Fruit fly (Drosophila melanogaster) whole organism, wandering third instar larva: ENCODE results near the gene Lsp2.

Source experiments
- Abd-B ChIP-seq: fragments of >200 bp; optimal IDR thresholded peaks from 2 replicates; lab custom pipeline; 2017; ENCODE audit warnings: missing biosample characterization, missing genetic modification characterization
- CG32264 ChIP-seq: fragments of 200-800 bp; sonication (Bioruptor generic); optimal IDR thresholded peaks from 2 replicates; lab custom pipeline; 2016; ENCODE audit warnings: missing biosample characterization, missing genetic modification characterization
- CG9705 ChIP-seq: fragments of 200-800 bp; sonication (Bioruptor generic); optimal IDR thresholded peaks from 2 replicates; lab custom pipeline; 2018; ENCODE audit warnings: missing biosample characterization, mild to moderate bottlenecking, missing genetic modification characterization
- CrebA ChIP-seq: fragments of 200-800 bp; sonication (Bioruptor generic); optimal IDR thresholded peaks from 2 replicates; lab custom pipeline; 2016; ENCODE audit warnings: missing biosample characterization, mild to moderate bottlenecking, missing genetic modification characterization, borderline replicate concordance
- Dfd ChIP-seq: fragments of >200 bp; optimal IDR thresholded peaks from 2 replicates; lab custom pipeline; 2017; ENCODE audit warnings: missing biosample characterization, missing genetic modification characterization
- Dif ChIP-seq: fragments of 200-275, 200-300 bp; sonication (Bioruptor generic); optimal IDR thresholded peaks from 2 replicates; lab custom pipeline; 2018; ENCODE audit warnings: missing biosample characterization, missing genetic modification characterization; ENCODE audit not compliant: partially characterized antibody
- GATAd ChIP-seq: sonication (Bioruptor generic); optimal IDR thresholded peaks from 2 replicates; lab custom pipeline; 2016; ENCODE audit warnings: missing biosample characterization, missing genetic modification characterization
- HLH106 ChIP-seq: fragments of 200-800 bp; optimal IDR thresholded peaks from 3 replicates; lab custom pipeline; 2019; ENCODE audit warnings: missing biosample characterization, mild to moderate bottlenecking, missing genetic modification characterization, moderate library complexity
- Hnf4 ChIP-seq: fragments of 200-800 bp; sonication (Bioruptor generic); optimal IDR thresholded peaks from 2 replicates; lab custom pipeline; 2016; ENCODE audit warnings: missing biosample characterization, mild to moderate bottlenecking, missing genetic modification characterization
- Hr78 ChIP-seq: fragments of >200 bp; optimal IDR thresholded peaks from 2 replicates; lab custom pipeline; 2017; ENCODE audit warnings: missing biosample characterization, missing genetic modification characterization
- Hr83 ChIP-seq: fragments of 200-300 bp; sonication (Bioruptor generic); optimal IDR thresholded peaks from 2 replicates; lab custom pipeline; 2016; ENCODE audit warnings: missing biosample characterization, mild to moderate bottlenecking, missing genetic modification characterization, moderate library complexity; ENCODE audit not compliant: poor library complexity, severe bottlenecking
- Jra ChIP-seq: sonication (Bioruptor generic); optimal IDR thresholded peaks from 2 replicates; lab custom pipeline; 2016; ENCODE audit warnings: missing biosample characterization, missing genetic modification characterization
- Mio ChIP-seq: sonication (Bioruptor generic); optimal IDR thresholded peaks from 2 replicates; lab custom pipeline; 2016; ENCODE audit warnings: missing biosample characterization, missing genetic modification characterization
- Myc ChIP-seq: fragments of >200 bp; optimal IDR thresholded peaks from 2 replicates; lab custom pipeline; 2017
- N ChIP-seq: fragments of >200 bp; optimal IDR thresholded peaks from 2 replicates; lab custom pipeline; 2018; ENCODE audit warnings: missing biosample characterization, missing external identifiers, missing genetic modification characterization
- OdsH ChIP-seq: fragments of 200-800 bp; sonication (Bioruptor generic); optimal IDR thresholded peaks from 2 replicates; lab custom pipeline; 2016; ENCODE audit warnings: missing biosample characterization, mild to moderate bottlenecking, missing genetic modification characterization
- Rel ChIP-seq, 2 experiments: fragments of 200-800 bp; sonication (Bioruptor generic) in 1 of 2; optimal IDR thresholded peaks; 2 replicates in 1 of 2; 3 replicates in 1 of 2; lab custom pipeline; 2016 to 2019; ENCODE audit warnings: mild to moderate bottlenecking in 2 of 2, missing biosample characterization in 2 of 2, missing genetic modification characterization in 2 of 2, moderate library complexity in 1 of 2
- Sp1 ChIP-seq: fragments of 200-800 bp; sonication (Bioruptor generic); optimal IDR thresholded peaks from 3 replicates; lab custom pipeline; 2019; ENCODE audit warnings: missing biosample characterization, mild to moderate bottlenecking, missing genetic modification characterization, moderate library complexity
- Vsx2 ChIP-seq: fragments of 200-300, 225-300 bp; sonication (Bioruptor generic); optimal IDR thresholded peaks from 2 replicates; lab custom pipeline; 2018; ENCODE audit warnings: missing biosample characterization, missing genetic modification characterization; ENCODE audit not compliant: partially characterized antibody
- br ChIP-seq: fragments of 200-800 bp; sonication (Bioruptor generic); optimal IDR thresholded peaks from 2 replicates; lab custom pipeline; 2016; ENCODE audit warnings: missing biosample characterization, missing genetic modification characterization
- brk ChIP-seq: fragments of 200-800 bp; sonication (Bioruptor generic); optimal IDR thresholded peaks from 2 replicates; lab custom pipeline; 2016; ENCODE audit warnings: missing biosample characterization, mild to moderate bottlenecking, missing genetic modification characterization
- dl ChIP-seq, 2 experiments: fragments of 175-275, 200-275 bp in 1 of 2; fragments of 200-275 bp in 1 of 2; sonication (Bioruptor generic); optimal IDR thresholded peaks; lab custom pipeline; 2018; ENCODE audit warnings: mild to moderate bottlenecking in 2 of 2, missing biosample characterization in 2 of 2, missing genetic modification characterization in 2 of 2, moderate library complexity in 2 of 2; ENCODE audit not compliant: partially characterized antibody in 2 of 2, insufficient read depth in 1 of 2
- dmrt93B ChIP-seq: fragments of 200-800 bp; sonication (Bioruptor generic); optimal IDR thresholded peaks from 2 replicates; lab custom pipeline; 2018; ENCODE audit warnings: missing biosample characterization, mild to moderate bottlenecking, missing genetic modification characterization
- dsf ChIP-seq: sonication (Bioruptor generic); optimal IDR thresholded peaks from 2 replicates; lab custom pipeline; 2016; ENCODE audit warnings: missing biosample characterization, missing genetic modification characterization, borderline replicate concordance
- ey ChIP-seq: fragments of 200-800 bp; sonication (Bioruptor generic); optimal IDR thresholded peaks from 2 replicates; lab custom pipeline; 2016; ENCODE audit warnings: missing biosample characterization, missing genetic modification characterization
- foxo ChIP-seq, 2 experiments: fragments of 200-800 bp; sonication (Bioruptor generic); optimal IDR thresholded peaks; 2 replicates in 1 of 2; 3 replicates in 1 of 2; lab custom pipeline; 2016 to 2017; ENCODE audit warnings: missing biosample characterization in 2 of 2, missing genetic modification characterization in 2 of 2
- fru ChIP-seq: fragments of 200-800 bp; sonication (Bioruptor generic); optimal IDR thresholded peaks from 3 replicates; lab custom pipeline; 2016; ENCODE audit warnings: missing biosample characterization, mild to moderate bottlenecking, missing genetic modification characterization
- h ChIP-seq: fragments of 200-800 bp; sonication (Bioruptor generic); optimal IDR thresholded peaks from 3 replicates; lab custom pipeline; 2016; ENCODE audit warnings: missing biosample characterization, mild to moderate bottlenecking, missing genetic modification characterization
- jim ChIP-seq: fragments of 175-275, 200-325 bp; sonication (Bioruptor generic); optimal IDR thresholded peaks from 2 replicates; lab custom pipeline; 2016; ENCODE audit warnings: missing biosample characterization, mild to moderate bottlenecking, missing genetic modification characterization
- lola ChIP-seq: fragments of >200 bp; optimal IDR thresholded peaks from 2 replicates; lab custom pipeline; 2017; ENCODE audit warnings: missing biosample characterization, missing genetic modification characterization
- pan ChIP-seq: fragments of >200 bp; optimal IDR thresholded peaks from 2 replicates; lab custom pipeline; 2017
- psq ChIP-seq: fragments of 200-800 bp; sonication (Bioruptor generic); optimal IDR thresholded peaks from 3 replicates; lab custom pipeline; 2017; ENCODE audit warnings: missing biosample characterization, mild to moderate bottlenecking, missing genetic modification characterization, moderate library complexity
- rgr ChIP-seq: fragments of 200-800 bp; sonication (Bioruptor generic); optimal IDR thresholded peaks from 3 replicates; lab custom pipeline; 2016; ENCODE audit warnings: missing biosample characterization, mild to moderate bottlenecking, missing genetic modification characterization
- sage ChIP-seq: fragments of 200-800 bp; sonication (Bioruptor generic); optimal IDR thresholded peaks from 2 replicates; lab custom pipeline; 2016; ENCODE audit warnings: missing biosample characterization, mild to moderate bottlenecking, missing genetic modification characterization
- sv ChIP-seq: fragments of 200-800 bp; sonication (Bioruptor generic); optimal IDR thresholded peaks from 3 replicates; lab custom pipeline; 2016; ENCODE audit warnings: missing biosample characterization, missing genetic modification characterization
- tai ChIP-seq: sonication (Bioruptor generic); optimal IDR thresholded peaks from 2 replicates; lab custom pipeline; 2016; ENCODE audit warnings: missing biosample characterization, missing genetic modification characterization
- usp ChIP-seq: fragments of >200 bp; optimal IDR thresholded peaks from 2 replicates; lab custom pipeline; 2017; ENCODE audit warnings: missing biosample characterization, missing genetic modification characterization
- woc ChIP-seq: sonication (Bioruptor generic); optimal IDR thresholded peaks from 2 replicates; lab custom pipeline; 2016; ENCODE audit warnings: missing biosample characterization, mild to moderate bottlenecking, missing genetic modification characterization

The Lsp2 gene

dm6 chr3L:12090184-12090897, 38.9 kb upstream of the Lsp2 start (continued):
- no peak for TF ChIP-seq dsf (GFP tag; lab: Kevin White, UChicago)
- peak in 1 of 2 experiments; percentile 23 for TF ChIP-seq foxo (GFP tag; optimal IDR thresholded peaks at IDR 0.05; lab: Kevin White, UChicago)
- TF ChIP-seq sv, result no peak
- TF ChIP-seq, all 38 proteins: peak for 12

- no peak for TF ChIP-seq N (GFP tag; lab: Kevin White, UChicago)
- TF ChIP-seq dl (GFP tag; optimal IDR thresholded peaks at IDR 0.05; lab: Kevin White, UChicago; ENCODE audit: insufficient read depth in 1 of 2, partially characterized antibody in 2 of 2), result no peak
- no peak for TF ChIP-seq woc
- TF ChIP-seq CrebA (GFP tag; lab: Kevin White, UChicago), result no peak
- TF ChIP-seq pan (lab: Kevin White, UChicago), result no peak
- TF ChIP-seq Myc (lab: Kevin White, UChicago), result no peak
- TF ChIP-seq Rel (GFP tag; optimal IDR thresholded peaks at IDR 0.05; lab: Kevin White, UChicago), result no peak
- peak; percentile 44 for TF ChIP-seq Rel (tag; optimal IDR thresholded peaks at IDR 0.05; lab: Kevin White, UChicago)
- no peak for TF ChIP-seq Jra (GFP tag; lab: Kevin White, UChicago)
- TF ChIP-seq Mio, result no peak
- no peak for TF ChIP-seq psq
- TF ChIP-seq sv, result peak; percentile 56
- TF ChIP-seq ey (GFP tag; lab: Kevin White, UChicago), result no peak
- TF ChIP-seq lola, result no peak
- TF ChIP-seq HLH106 (tag; lab: Kevin White, UChicago), result peak; percentile 38
- no peak for TF ChIP-seq Sp1 (GFP tag; lab: Kevin White, UChicago)
- TF ChIP-seq brk (GFP tag; lab: Kevin White, UChicago), result no peak
- TF ChIP-seq dsf (GFP tag; lab: Kevin White, UChicago), result no peak
- TF ChIP-seq Hr83 (GFP tag; lab: Kevin White, UChicago), result no peak
- TF ChIP-seq sage (GFP tag; lab: Kevin White, UChicago), result no peak
- peak; percentile 39 for TF ChIP-seq tai (GFP tag; lab: Kevin White, UChicago)
- TF ChIP-seq Vsx2, result no peak
- TF ChIP-seq h (GFP tag; lab: Kevin White, UChicago), result no peak
- TF ChIP-seq CG9705 (GFP tag; lab: Kevin White, UChicago), result no peak
- no peak for TF ChIP-seq CG32264 (GFP tag; lab: Kevin White, UChicago)
- TF ChIP-seq jim (GFP tag; lab: Kevin White, UChicago), result no peak
- TF ChIP-seq rgr (GFP tag; lab: Kevin White, UChicago), result peak; percentile 7
- TF ChIP-seq Hnf4 (GFP tag; lab: Kevin White, UChicago), result no peak
- TF ChIP-seq Abd-B (GFP tag; lab: Kevin White, UChicago), result no peak
- TF ChIP-seq GATAd, result no peak
- no peak for TF ChIP-seq usp
- peak in 1 of 2 experiments; percentile 13 for TF ChIP-seq foxo (GFP tag; optimal IDR thresholded peaks at IDR 0.05; lab: Kevin White, UChicago)
- no peak for TF ChIP-seq fru (GFP tag; lab: Kevin White, UChicago)
- TF ChIP-seq Dfd (GFP tag; lab: Kevin White, UChicago), result no peak
- no peak for TF ChIP-seq OdsH (GFP tag; lab: Kevin White, UChicago)
- no peak for TF ChIP-seq Hr78
- TF ChIP-seq br (GFP tag; lab: Kevin White, UChicago), result no peak
- no peak for TF ChIP-seq Dif
- no peak for TF ChIP-seq dmrt93B (GFP tag; lab: Kevin White, UChicago)
These were observed 38.1 kb upstream of the Lsp2 start for dm6 chr3L:12090898-12091685.
